Worm (Caenorhabditis elegans) whole organism, L2 larva: ENCODE data around the gene F49H6.17.

Source experiments
- Y55F3AM.14 ChIP-seq: fragments of 200-800 bp; sonication (Bioruptor generic); optimal IDR thresholded peaks from 2 replicates; lab custom pipeline; 2018; ENCODE audit warnings: mild to moderate bottlenecking, missing genetic modification characterization, missing compliant biosample characterization
- aly-2 ChIP-seq: fragments of 150-350 bp; optimal IDR thresholded peaks from 2 replicates; lab custom pipeline; 2014; ENCODE audit warnings: missing biosample characterization, missing genetic modification characterization
- crh-2 ChIP-seq: sonication (generic microtip); optimal IDR thresholded peaks from 2 replicates; lab custom pipeline; 2017; ENCODE audit warnings: missing biosample characterization, missing genetic modification characterization
- nhr-11 ChIP-seq: fragments of 150-350 bp; optimal IDR thresholded peaks from 2 replicates; lab custom pipeline; 2014; ENCODE audit warnings: missing biosample characterization, missing genetic modification characterization
- nhr-6 ChIP-seq: fragments of 150-350 bp; optimal IDR thresholded peaks from 2 replicates; lab custom pipeline; 2014; ENCODE audit warnings: missing biosample characterization, missing genetic modification characterization
- sma-3 ChIP-seq: sonication (generic microtip); optimal IDR thresholded peaks from 2 replicates; lab custom pipeline; 2016; ENCODE audit warnings: missing genetic modification reagents, missing genetic modification characterization, missing compliant biosample characterization
- sma-9 ChIP-seq, 2 experiments: fragments of 150-350 bp in 1 of 2; sonication (generic microtip) in 1 of 2; optimal IDR thresholded peaks; 2 replicates each; lab custom pipeline; 2014 to 2016; ENCODE audit warnings: missing genetic modification characterization in 2 of 2, mild to moderate bottlenecking in 1 of 2, missing biosample characterization in 1 of 2, missing compliant biosample characterization in 1 of 2, missing genetic modification reagents in 1 of 2, moderate library complexity in 1 of 2
- unc-39 ChIP-seq: fragments of 150-350 bp; optimal IDR thresholded peaks from 2 replicates; lab custom pipeline; 2014; ENCODE audit warnings: missing biosample characterization, missing genetic modification characterization
- unc-55 ChIP-seq: fragments of 150-350 bp; sonication (generic microtip); optimal IDR thresholded peaks from 3 replicates; lab custom pipeline; 2014; ENCODE audit warnings: missing biosample characterization, missing genetic modification reagents, missing genetic modification characterization

- TF ChIP-seq crh-2 (tag; lab: Kevin White, UChicago) (no peak), unc-39 (tag; lab: Kevin White, UChicago) (no peak), nhr-11 (tag; lab: Kevin White, UChicago) (no peak), aly-2 (tag; lab: Kevin White, UChicago) (no peak), sma-3 (no peak), Y55F3AM.14 (GFP tag; lab: Kevin White, UChicago) (no peak), nhr-6 (tag; lab: Kevin White, UChicago) (no peak), sma-9 (GFP tag; optimal IDR thresholded peaks at IDR 0.05; lab: Kevin White, UChicago) (no peak), sma-9 (tag; optimal IDR thresholded peaks at IDR 0.05; lab: Kevin White, UChicago) (no peak), unc-55 (GFP tag; lab: Kevin White, UChicago) (no peak)
Observed at ce11 chrV:16987783-16988182, 32.0 kb upstream of the F49H6.17 start.
